Fruit fly (Drosophila melanogaster) whole organism, adult: Measurements from ENCODE around the gene CG3448.

Experiments used
- CG11617 ChIP-seq: fragments of 200-800 bp; sonication (Bioruptor generic); optimal IDR thresholded peaks from 2 replicates; lab custom pipeline; 2017; ENCODE audit warnings: mild to moderate bottlenecking, missing biosample characterization, missing genetic modification reagents, missing genetic modification characterization
- CG14711 ChIP-seq: fragments of 200-800 bp; sonication (Bioruptor generic); optimal IDR thresholded peaks from 2 replicates; lab custom pipeline; 2018; ENCODE audit warnings: missing biosample characterization, mild to moderate bottlenecking, missing genetic modification characterization, moderate library complexity
- CG5204 ChIP-seq: fragments of 200-800 bp; sonication (Bioruptor generic); optimal IDR thresholded peaks from 2 replicates; lab custom pipeline; 2016; ENCODE audit warnings: missing biosample characterization, missing genetic modification characterization
- CG7045 ChIP-seq: fragments of 200-800 bp; sonication (Bioruptor generic); optimal IDR thresholded peaks from 2 replicates; lab custom pipeline; 2017; ENCODE audit warnings: missing biosample characterization, mild to moderate bottlenecking, missing genetic modification characterization
- Crg-1 ChIP-seq: fragments of 200-800 bp; sonication (Bioruptor generic); optimal IDR thresholded peaks from 2 replicates; lab custom pipeline; 2016; ENCODE audit warnings: missing biosample characterization, missing genetic modification characterization
- Hr96 ChIP-seq: fragments of 200-800 bp; sonication (Bioruptor generic); optimal IDR thresholded peaks from 2 replicates; lab custom pipeline; 2016; ENCODE audit warnings: missing biosample characterization, missing genetic modification characterization
- Mnt ChIP-seq: fragments of 200-800 bp; sonication (Bioruptor generic); optimal IDR thresholded peaks from 2 replicates; lab custom pipeline; 2016; ENCODE audit warnings: missing biosample characterization, mild to moderate bottlenecking, missing genetic modification characterization
- bab1 ChIP-seq: fragments of 200-800 bp; sonication (Bioruptor generic); optimal IDR thresholded peaks from 3 replicates; lab custom pipeline; 2019; ENCODE audit warnings: missing biosample characterization, mild to moderate bottlenecking, missing genetic modification characterization, moderate library complexity
- ovo ChIP-seq: fragments of 200-800 bp; sonication (Bioruptor generic); optimal IDR thresholded peaks from 2 replicates; lab custom pipeline; 2016; ENCODE audit warnings: missing biosample characterization, missing genetic modification characterization
- pad ChIP-seq: fragments of 200-800 bp; sonication (Bioruptor generic); optimal IDR thresholded peaks from 3 replicates; lab custom pipeline; 2017; ENCODE audit warnings: missing biosample characterization, missing genetic modification characterization, mild to moderate bottlenecking, moderate library complexity, missing genetic modification reagents

- TF ChIP-seq Mnt (peak; percentile 10), Crg-1 (no peak), bab1 (peak; percentile 56), ovo (GFP tag; lab: Kevin White, UChicago) (no peak), CG7045 (GFP tag; lab: Kevin White, UChicago) (no peak), Hr96 (GFP tag; lab: Kevin White, UChicago) (no peak), CG14711 (tag; lab: Kevin White, UChicago) (no peak), pad (no peak), CG11617 (no peak), CG5204 (no peak)
Observed at dm6 chr3L:9487586-9487985, 36.2 kb upstream of the CG3448 start, which contains the start of gene pall.
